Fruit fly (Drosophila melanogaster) whole organism, embryonic: ENCODE measurements around the gene Srp9.

Source experiments
- Ada2b ChIP-seq: fragments of 200-800 bp; sonication (Bioruptor generic); IDR thresholded peaks from 2 replicates; pipeline ENCODE4 v1.3.6; 2022; ENCODE audit warnings: missing biosample characterization, missing genetic modification characterization
- B-H2 ChIP-seq: fragments of 200-800 bp; sonication (Bioruptor generic); optimal IDR thresholded peaks from 2 replicates; lab custom pipeline; 2018; ENCODE audit warnings: missing biosample characterization, mild to moderate bottlenecking, missing genetic modification characterization
- CG1024 ChIP-seq: fragments of 200-800 bp; sonication (Bioruptor generic); IDR thresholded peaks from 2 replicates; pipeline ENCODE4 v1.3.6; 2022; ENCODE audit warnings: missing biosample characterization, missing genetic modification characterization
- CG17186 ChIP-seq: fragments of 200-800 bp; sonication (Bioruptor generic); optimal IDR thresholded peaks from 3 replicates; lab custom pipeline; 2017; ENCODE audit warnings: missing biosample characterization, missing genetic modification reagents, missing genetic modification characterization
- CG18599 ChIP-seq: fragments of 200-800 bp; sonication (Bioruptor generic); optimal IDR thresholded peaks from 3 replicates; lab custom pipeline; 2017; ENCODE audit warnings: missing biosample characterization, missing genetic modification characterization, mild to moderate bottlenecking, moderate library complexity, missing genetic modification reagents
- CG2116 ChIP-seq: fragments of 200-800 bp; sonication (Bioruptor generic); optimal IDR thresholded peaks from 3 replicates; lab custom pipeline; 2018; ENCODE audit warnings: missing biosample characterization, mild to moderate bottlenecking, missing genetic modification characterization
- CG31388 ChIP-seq: fragments of 200-800 bp; sonication (Bioruptor generic); optimal IDR thresholded peaks from 2 replicates; lab custom pipeline; 2016; ENCODE audit warnings: missing biosample characterization, missing genetic modification characterization
- CG32532 ChIP-seq: fragments of 200-800 bp; sonication (Bioruptor generic); IDR thresholded peaks from 2 replicates; pipeline ENCODE4 v1.3.6; 2022; ENCODE audit warnings: missing biosample characterization, missing genetic modification characterization
- CG6791 ChIP-seq: fragments of 200-800 bp; sonication (Bioruptor generic); IDR thresholded peaks from 3 replicates; pipeline ENCODE4 v1.3.6; 2022; ENCODE audit warnings: missing biosample characterization, missing genetic modification characterization; ENCODE audit not compliant: partially characterized antibody
- Lpt ChIP-seq: fragments of >200 bp; optimal IDR thresholded peaks from 2 replicates; lab custom pipeline; 2018; ENCODE audit warnings: missing biosample characterization, missing genetic modification characterization
- Myb ChIP-seq: fragments of 200-800 bp; sonication (Bioruptor generic); optimal IDR thresholded peaks from 2 replicates; lab custom pipeline; 2016; ENCODE audit warnings: missing biosample characterization, missing genetic modification characterization
- abd-A ChIP-seq: fragments of 200-800 bp; sonication (Bioruptor generic); optimal IDR thresholded peaks from 3 replicates; lab custom pipeline; 2019; ENCODE audit warnings: missing biosample characterization, mild to moderate bottlenecking, missing genetic modification characterization, moderate library complexity

DNA sequence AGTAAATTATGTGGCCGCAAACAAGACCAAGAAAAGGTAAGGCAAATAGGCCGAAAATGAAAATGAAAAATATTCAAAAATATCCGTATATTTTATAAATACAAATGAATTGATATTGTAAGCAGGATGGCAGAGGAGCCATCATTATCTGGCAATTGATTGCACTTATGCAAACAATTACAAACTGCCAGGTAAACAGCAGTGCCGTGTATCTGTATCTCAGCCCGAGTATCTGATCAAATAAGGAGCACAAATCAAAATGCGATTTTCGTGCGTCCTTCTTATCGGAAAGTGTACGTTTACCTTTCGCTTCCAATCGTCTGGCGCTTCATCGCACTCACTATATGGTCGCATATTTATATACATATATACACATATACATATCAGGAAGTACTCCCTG is 6.9 kb downstream of the Srp9 start:
- TF ChIP-seq CG1024 (GFP tag; lab: Robert Waterston, UW) (no peak), CG31388 (no peak), Ada2b (GFP tag; lab: Robert Waterston, UW) (no peak), CG2116 (GFP tag; lab: Kevin White, UChicago) (no peak), Myb (GFP tag; lab: Kevin White, UChicago) (no peak), Lpt (GFP tag; lab: Kevin White, UChicago) (no peak), CG18599 (no peak), CG6791 (GFP tag; lab: Robert Waterston, UW) (no peak), CG32532 (no peak), B-H2 (no peak), abd-A (tag; lab: Kevin White, UChicago) (no peak), CG17186 (GFP tag; lab: Kevin White, UChicago) (no peak)
